Fruit fly (Drosophila melanogaster) whole organism, prepupa: ENCODE measurements around the gene CG13058.

Experiments used
- CG10669 ChIP-seq: fragments of 200-800 bp; sonication (Bioruptor generic); optimal IDR thresholded peaks from 3 replicates; lab custom pipeline; 2018; ENCODE audit warnings: missing biosample characterization, mild to moderate bottlenecking, missing genetic modification characterization, moderate library complexity
- CG4318 ChIP-seq: fragments of 200-800 bp; sonication (Bioruptor generic); optimal IDR thresholded peaks from 3 replicates; lab custom pipeline; 2017; ENCODE audit warnings: missing biosample characterization, mild to moderate bottlenecking, missing genetic modification characterization
- CG6276 ChIP-seq: fragments of 200-800 bp; sonication (Bioruptor generic); optimal IDR thresholded peaks from 2 replicates; lab custom pipeline; 2017; ENCODE audit warnings: missing biosample characterization, mild to moderate bottlenecking, missing genetic modification characterization
- CG6792 ChIP-seq: fragments of 200-800 bp; sonication (Bioruptor generic); optimal IDR thresholded peaks from 3 replicates; lab custom pipeline; 2016; ENCODE audit warnings: missing biosample characterization, missing genetic modification characterization
- CG7368 ChIP-seq: fragments of 200-800 bp; sonication (Bioruptor generic); optimal IDR thresholded peaks from 3 replicates; lab custom pipeline; 2016; ENCODE audit warnings: missing biosample characterization, missing genetic modification characterization
- CG8632 ChIP-seq: fragments of 200-800 bp; sonication (Bioruptor generic); optimal IDR thresholded peaks from 3 replicates; lab custom pipeline; 2016; ENCODE audit warnings: missing biosample characterization, missing genetic modification characterization
- Eip78C ChIP-seq: fragments of 200-800 bp; sonication (Bioruptor generic); peaks from one replicate; lab custom pipeline; 2016; ENCODE audit warnings: missing biosample characterization, missing genetic modification characterization
- Eip93F ChIP-seq: fragments of 200-800 bp; sonication (Bioruptor generic); optimal IDR thresholded peaks from 2 replicates; lab custom pipeline; 2016; ENCODE audit warnings: missing biosample characterization, mild to moderate bottlenecking, missing genetic modification characterization
- Ets21C ChIP-seq: fragments of 200-800 bp; sonication (Bioruptor generic); optimal IDR thresholded peaks from 3 replicates; lab custom pipeline; 2016; ENCODE audit warnings: missing biosample characterization, missing genetic modification characterization
- Gug ChIP-seq: fragments of 200-800 bp; sonication (Bioruptor generic); IDR thresholded peaks from 2 replicates; pipeline ENCODE4 v1.3.6; 2022; ENCODE audit warnings: missing biosample characterization, missing genetic modification characterization
- Lpt ChIP-seq: fragments of 200-800 bp; sonication (Bioruptor generic); optimal IDR thresholded peaks from 3 replicates; lab custom pipeline; 2016; ENCODE audit warnings: missing biosample characterization, missing genetic modification characterization
- esn ChIP-seq: fragments of 200-800 bp; sonication (Bioruptor generic); optimal IDR thresholded peaks from 2 replicates; lab custom pipeline; 2016; ENCODE audit warnings: missing biosample characterization, mild to moderate bottlenecking, missing genetic modification characterization, moderate library complexity
- lz ChIP-seq: fragments of 200-800 bp; sonication (Bioruptor generic); optimal IDR thresholded peaks from 3 replicates; lab custom pipeline; 2016; ENCODE audit warnings: missing biosample characterization, missing genetic modification characterization
- ss ChIP-seq, 2 experiments: fragments of 200-800 bp; sonication (Bioruptor generic); optimal IDR thresholded peaks; 2 replicates in 1 of 2; 3 replicates in 1 of 2; lab custom pipeline; 2017 to 2018; ENCODE audit warnings: mild to moderate bottlenecking in 2 of 2, missing biosample characterization in 2 of 2, missing genetic modification characterization in 2 of 2, moderate library complexity in 1 of 2

DNA sequence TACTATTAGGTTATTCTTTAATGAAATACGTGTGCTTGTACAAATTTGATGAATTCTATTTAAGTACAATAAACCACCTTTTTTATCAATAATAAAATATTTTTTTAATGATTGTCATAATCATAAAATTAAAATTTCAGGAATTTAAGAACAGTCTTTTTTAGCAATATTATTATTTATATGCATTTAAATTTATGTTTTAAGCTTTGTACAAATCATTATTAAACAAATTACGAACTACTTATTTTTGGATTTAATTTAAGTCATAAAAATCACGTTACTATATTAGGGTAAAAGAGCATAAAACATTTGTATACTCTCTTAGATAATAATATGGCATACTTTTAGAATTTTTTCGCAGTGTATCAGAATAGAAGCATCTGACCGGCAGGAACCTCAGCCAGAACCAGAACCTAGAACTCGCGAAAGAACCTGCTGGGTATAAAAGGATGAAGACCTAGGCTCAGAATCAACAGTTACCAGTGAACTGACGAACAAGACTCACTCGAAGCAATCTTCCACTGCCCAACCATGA lies 33.5 kb downstream of the CG13058 start, which contains the start of gene Cpr72Ea:
- peak; percentile 31 for TF ChIP-seq Eip78C (GFP tag; lab: Kevin White, UChicago)
- TF ChIP-seq esn, result no peak
- no peak for TF ChIP-seq Ets21C (GFP tag; lab: Kevin White, UChicago)
- TF ChIP-seq Gug (GFP tag; lab: Robert Waterston, UW), result no peak
- TF ChIP-seq Eip93F, result no peak
- TF ChIP-seq CG10669 (GFP tag; lab: Kevin White, UChicago), result no peak
- TF ChIP-seq CG6276 (GFP tag; lab: Kevin White, UChicago), result no peak
- TF ChIP-seq CG6792 (GFP tag; lab: Kevin White, UChicago), result no peak
- TF ChIP-seq Lpt (GFP tag; lab: Kevin White, UChicago), result no peak
- no peak for TF ChIP-seq lz
- TF ChIP-seq CG7368 (GFP tag; lab: Kevin White, UChicago), result no peak
- no peak for TF ChIP-seq CG4318 (GFP tag; lab: Kevin White, UChicago)
- no peak for TF ChIP-seq CG8632 (GFP tag; lab: Kevin White, UChicago)
- peak; percentile 4 to 36 for TF ChIP-seq ss (GFP tag; optimal IDR thresholded peaks at IDR 0.05; lab: Kevin White, UChicago)
